Worm (Caenorhabditis elegans) whole organism, L1 larva: Measurements from ENCODE around the gene arrd-6.

Experiments
- C16A3.4 ChIP-seq: fragments of 150-350 bp; optimal IDR thresholded peaks from 2 replicates; lab custom pipeline; 2014; ENCODE audit warnings: missing biosample characterization, missing genetic modification characterization
- C34B4.2 ChIP-seq: sonication (generic microtip); optimal IDR thresholded peaks from 2 replicates; lab custom pipeline; 2017; ENCODE audit warnings: mild to moderate bottlenecking, missing genetic modification characterization, missing compliant biosample characterization
- F16B12.6 ChIP-seq: fragments of 150-350 bp; optimal IDR thresholded peaks from 2 replicates; lab custom pipeline; 2014; ENCODE audit warnings: missing biosample characterization, missing genetic modification characterization
- alr-1 ChIP-seq: fragments of 200-800 bp; sonication (Bioruptor generic); optimal IDR thresholded peaks from 2 replicates; lab custom pipeline; 2018; ENCODE audit warnings: borderline replicate concordance, mild to moderate bottlenecking, missing genetic modification characterization, missing compliant biosample characterization
- ceh-63 ChIP-seq: fragments of 200-800 bp; sonication (Bioruptor generic); optimal IDR thresholded peaks from 2 replicates; lab custom pipeline; 2018; ENCODE audit warnings: mild to moderate bottlenecking, missing genetic modification characterization, missing compliant biosample characterization
- ceh-8 ChIP-seq: fragments of 200-800 bp; sonication (Bioruptor generic); optimal IDR thresholded peaks from 2 replicates; lab custom pipeline; 2018; ENCODE audit warnings: mild to moderate bottlenecking, missing genetic modification characterization, moderate library complexity, missing compliant biosample characterization
- ceh-82 ChIP-seq, 3 experiments: fragments of 150-350 bp in 1 of 3; sonication (generic microtip) in 2 of 3; optimal IDR thresholded peaks; 2 replicates each; lab custom pipeline; 2014 to 2017; ENCODE audit warnings: missing biosample characterization in 3 of 3, missing genetic modification characterization in 3 of 3
- ceh-90 ChIP-seq: sonication (generic microtip); optimal IDR thresholded peaks from 2 replicates; lab custom pipeline; 2016; ENCODE audit warnings: missing genetic modification characterization, missing compliant biosample characterization
- dpl-1 ChIP-seq, 3 experiments: fragments of 150-350 bp in 2 of 3; sonication (generic microtip) in 1 of 3; optimal IDR thresholded peaks; 2 replicates each; lab custom pipeline; 2014 to 2017; ENCODE audit warnings: missing biosample characterization in 3 of 3, missing genetic modification characterization in 3 of 3, missing genetic modification reagents in 3 of 3
- dsc-1 ChIP-seq: sonication (generic microtip); optimal IDR thresholded peaks from 2 replicates; lab custom pipeline; 2016; ENCODE audit warnings: mild to moderate bottlenecking, missing genetic modification characterization, missing compliant biosample characterization
- efl-1 ChIP-seq, 4 experiments: fragments of 150-350 bp; optimal IDR thresholded peaks in 3 of 4; peaks in 1 of 4; 1 replicate in 1 of 4; 2 replicates in 3 of 4; lab custom pipeline; 2014; ENCODE audit warnings: missing biosample characterization in 2 of 4, missing genetic modification characterization in 2 of 4, missing genetic modification reagents in 2 of 4
- egl-13 ChIP-seq: sonication (generic microtip); optimal IDR thresholded peaks from 2 replicates; lab custom pipeline; 2016; ENCODE audit warnings: missing genotype, missing genetic modification reagents, missing genetic modification characterization, missing compliant biosample characterization
- egl-27 ChIP-seq, 2 experiments: fragments of 150-350 bp in 1 of 2; sonication (generic microtip); optimal IDR thresholded peaks; 3 replicates each; lab custom pipeline; 2017 to 2018; ENCODE audit warnings: missing biosample characterization in 2 of 2, missing genetic modification characterization in 2 of 2, missing genetic modification reagents in 2 of 2
- elt-3 ChIP-seq, 6 experiments: fragments of 150-350 bp in 1 of 6; sonication (generic microtip); optimal IDR thresholded peaks; 2 replicates each; lab custom pipeline; 2017 to 2018; ENCODE audit warnings: missing biosample characterization in 6 of 6, missing genetic modification characterization in 6 of 6, inconsistent platforms in 1 of 6
- ets-5 ChIP-seq: fragments of 200-800 bp; sonication (Bioruptor generic); IDR thresholded peaks from 2 replicates; pipeline ENCODE4 v1.3.6; 2022; ENCODE audit warnings: missing genetic modification characterization, missing compliant biosample characterization
- fkh-4 ChIP-seq: sonication (generic microtip); optimal IDR thresholded peaks from 2 replicates; lab custom pipeline; 2016; ENCODE audit warnings: missing compliant biosample characterization, missing genetic modification characterization, borderline replicate concordance
- fos-1 ChIP-seq: fragments of 150-350 bp; optimal IDR thresholded peaks from 2 replicates; lab custom pipeline; 2014; ENCODE audit warnings: missing biosample characterization, missing genetic modification characterization
- hlh-17 ChIP-seq: fragments of 200-800 bp; sonication (Bioruptor generic); optimal IDR thresholded peaks from 2 replicates; lab custom pipeline; 2018; ENCODE audit warnings: missing genetic modification characterization, mild to moderate bottlenecking, missing compliant biosample characterization, moderate library complexity, borderline replicate concordance
- irx-1 ChIP-seq: sonication (generic microtip); optimal IDR thresholded peaks from 2 replicates; lab custom pipeline; 2016; ENCODE audit warnings: missing genetic modification characterization, missing compliant biosample characterization
- jun-1 ChIP-seq: fragments of 150-350 bp; optimal IDR thresholded peaks from 2 replicates; lab custom pipeline; 2014; ENCODE audit warnings: missing biosample characterization, missing genetic modification reagents, missing genetic modification characterization
- lin-35 ChIP-seq, 2 experiments: fragments of 150-350 bp; optimal IDR thresholded peaks; 2 replicates each; lab custom pipeline; 2014; ENCODE audit warnings: missing biosample characterization in 2 of 2, missing genetic modification characterization in 2 of 2, missing genetic modification reagents in 2 of 2
- lin-39 ChIP-seq: fragments of 150-350 bp; optimal IDR thresholded peaks from 2 replicates; lab custom pipeline; 2014; ENCODE audit warnings: missing biosample characterization, missing genetic modification reagents, missing genetic modification characterization
- lir-3 ChIP-seq: sonication (generic microtip); optimal IDR thresholded peaks from 2 replicates; lab custom pipeline; 2016; ENCODE audit warnings: mild to moderate bottlenecking, missing genetic modification characterization, moderate library complexity, missing compliant biosample characterization; ENCODE audit not compliant: poor library complexity
- lsy-2 ChIP-seq, 2 experiments: fragments of 150-350 bp; optimal IDR thresholded peaks; 2 replicates each; lab custom pipeline; 2014; ENCODE audit warnings: missing biosample characterization in 2 of 2, missing genetic modification characterization in 2 of 2
- mdl-1 ChIP-seq, 2 experiments: fragments of 150-350 bp; optimal IDR thresholded peaks; 2 replicates each; lab custom pipeline; 2014 to 2017; ENCODE audit warnings: missing biosample characterization in 2 of 2, missing genetic modification characterization in 2 of 2, inconsistent platforms in 1 of 2
- nhr-11 ChIP-seq: fragments of 150-350 bp; optimal IDR thresholded peaks from 2 replicates; lab custom pipeline; 2014; ENCODE audit warnings: missing biosample characterization, missing genetic modification characterization
- nhr-19 ChIP-seq: fragments of 200-800 bp; sonication (Bioruptor generic); conservative IDR thresholded peaks from 2 replicates; pipeline ENCODE4 v1.3.6; 2022; ENCODE audit warnings: missing genetic modification characterization, missing compliant biosample characterization
- nhr-20 ChIP-seq: sonication (generic microtip); optimal IDR thresholded peaks from 2 replicates; lab custom pipeline; 2016; ENCODE audit warnings: mild to moderate bottlenecking, missing genetic modification characterization, missing compliant biosample characterization
- nhr-237 ChIP-seq: fragments of 150-350 bp; optimal IDR thresholded peaks from 2 replicates; lab custom pipeline; 2014; ENCODE audit warnings: missing biosample characterization, missing genetic modification characterization
- nhr-28 ChIP-seq: fragments of 150-350 bp; optimal IDR thresholded peaks from 2 replicates; lab custom pipeline; 2014; ENCODE audit warnings: missing biosample characterization, missing genetic modification characterization
- nhr-47 ChIP-seq: sonication (generic microtip); optimal IDR thresholded peaks from 2 replicates; lab custom pipeline; 2016; ENCODE audit warnings: mild to moderate bottlenecking, missing genetic modification characterization, moderate library complexity, missing compliant biosample characterization
- nhr-71 ChIP-seq: sonication (generic microtip); optimal IDR thresholded peaks from 2 replicates; lab custom pipeline; 2016; ENCODE audit warnings: mild to moderate bottlenecking, missing genetic modification characterization, moderate library complexity, missing compliant biosample characterization
- nhr-77 ChIP-seq: fragments of 150-350 bp; optimal IDR thresholded peaks from 2 replicates; lab custom pipeline; 2014; ENCODE audit warnings: missing biosample characterization, missing genetic modification characterization
- nhr-84 ChIP-seq: sonication (generic microtip); optimal IDR thresholded peaks from 2 replicates; lab custom pipeline; 2017; ENCODE audit warnings: missing biosample characterization, missing genetic modification characterization
- nhr-85 ChIP-seq: sonication (generic microtip); peaks from one replicate; lab custom pipeline; 2016; ENCODE audit warnings: missing genetic modification characterization, inconsistent platforms, missing compliant biosample characterization
- nhr-90 ChIP-seq: sonication (generic microtip); optimal IDR thresholded peaks from 2 replicates; lab custom pipeline; 2016; ENCODE audit warnings: mild to moderate bottlenecking, missing genetic modification characterization, missing compliant biosample characterization; ENCODE audit not compliant: poor library complexity
- pag-3 ChIP-seq: sonication (generic microtip); optimal IDR thresholded peaks from 2 replicates; lab custom pipeline; 2017; ENCODE audit warnings: missing genetic modification characterization, mild to moderate bottlenecking, missing compliant biosample characterization, antibody characterized with exemption, borderline replicate concordance; ENCODE audit not compliant: insufficient read depth
- pqm-1 ChIP-seq: sonication (generic microtip); optimal IDR thresholded peaks from 3 replicates; lab custom pipeline; 2017; ENCODE audit warnings: missing biosample characterization, missing genetic modification characterization
- rnt-1 ChIP-seq: sonication (generic microtip); optimal IDR thresholded peaks from 2 replicates; lab custom pipeline; 2016; ENCODE audit warnings: mild to moderate bottlenecking, missing genetic modification characterization, moderate library complexity, missing compliant biosample characterization
- snpc-4 ChIP-seq: fragments of 150-350 bp; optimal IDR thresholded peaks from 2 replicates; lab custom pipeline; 2014; ENCODE audit warnings: missing biosample characterization, missing genetic modification characterization
- sptf-1 ChIP-seq: fragments of 150-350 bp; optimal IDR thresholded peaks from 2 replicates; lab custom pipeline; 2014; ENCODE audit warnings: missing biosample characterization, missing genetic modification characterization
- sup-37 ChIP-seq: fragments of 200-800 bp; sonication (Bioruptor generic); optimal IDR thresholded peaks from 2 replicates; lab custom pipeline; 2018; ENCODE audit warnings: mild to moderate bottlenecking, missing genetic modification characterization, missing compliant biosample characterization
- swsn-7 ChIP-seq: sonication (generic microtip); optimal IDR thresholded peaks from 2 replicates; lab custom pipeline; 2016; ENCODE audit warnings: missing genetic modification characterization, missing compliant biosample characterization
- unc-86 ChIP-seq: sonication (generic microtip); optimal IDR thresholded peaks from 2 replicates; lab custom pipeline; 2016; ENCODE audit warnings: missing genetic modification characterization, missing compliant biosample characterization
- unc-98 ChIP-seq: fragments of 200-800 bp; sonication (Bioruptor generic); IDR thresholded peaks from 2 replicates; pipeline ENCODE4 v1.3.6; 2022; ENCODE audit warnings: missing genetic modification characterization, missing compliant biosample characterization
- xbp-1 ChIP-seq: sonication (generic microtip); optimal IDR thresholded peaks from 2 replicates; lab custom pipeline; 2016; ENCODE audit warnings: missing genetic modification characterization, missing compliant biosample characterization
- zag-1 ChIP-seq: fragments of 150-350 bp; optimal IDR thresholded peaks from 2 replicates; lab custom pipeline; 2014; ENCODE audit warnings: missing biosample characterization, missing genetic modification characterization
- ztf-4 ChIP-seq: fragments of 150-350 bp; optimal IDR thresholded peaks from 2 replicates; lab custom pipeline; 2014; ENCODE audit warnings: missing biosample characterization, missing genetic modification characterization

The arrd-6 gene

DNA sequence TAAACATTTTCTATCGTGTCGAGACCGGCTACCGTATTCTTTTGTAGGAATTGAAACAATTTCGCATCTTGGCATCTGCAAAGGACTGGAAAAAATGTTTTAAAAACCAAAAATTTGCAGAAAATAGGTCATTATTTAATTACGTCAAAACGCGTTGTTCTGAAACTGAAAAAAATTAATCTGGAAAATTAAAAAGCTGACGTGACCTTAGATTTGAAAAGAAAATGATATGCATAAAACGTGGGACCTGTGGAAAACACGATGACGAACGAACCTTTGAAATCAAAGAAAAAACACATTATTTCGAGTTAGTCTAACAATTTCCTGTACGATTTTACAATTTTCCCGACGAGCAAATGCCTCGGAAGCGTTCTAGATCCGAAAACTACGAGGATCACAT is 38.4 kb upstream of the arrd-6 start, which contains the start of gene C09H10.9:
C09H10.9 (plus strand) TSS at position 301 of the 400 bp plus-strand sequence.
- no peak for TF ChIP-seq nhr-84
- TF ChIP-seq C34B4.2 (tag; lab: Kevin White, UChicago), result no peak
- TF ChIP-seq ceh-8 (GFP tag; lab: Kevin White, UChicago), result no peak
- no peak for TF ChIP-seq alr-1
- TF ChIP-seq zag-1 (tag; lab: Kevin White, UChicago), result no peak
- no peak for TF ChIP-seq xbp-1
- no peak for TF ChIP-seq snpc-4 (tag; lab: Kevin White, UChicago)

- TF ChIP-seq fkh-4 (tag; lab: Kevin White, UChicago) (no peak), lsy-2 (tag; optimal IDR thresholded peaks at IDR 0.05; lab: Kevin White, UChicago) (peak; percentile 54 to 86), nhr-11 (tag; lab: Kevin White, UChicago) (no peak), egl-13 (no peak), ceh-82 (tag; optimal IDR thresholded peaks at IDR 0.05; lab: Kevin White, UChicago) (no peak), zag-1 (tag; lab: Kevin White, UChicago) (no peak), ceh-63 (GFP tag; lab: Kevin White, UChicago) (no peak), unc-86 (tag; lab: Kevin White, UChicago) (no peak), elt-3 (tag; optimal IDR thresholded peaks at IDR 0.05; lab: Kevin White, UChicago) (no peak), dsc-1 (tag; lab: Kevin White, UChicago) (no peak), mdl-1 (tag; optimal IDR thresholded peaks at IDR 0.05; lab: Kevin White, UChicago) (no peak), swsn-7 (no peak), nhr-28 (tag; lab: Kevin White, UChicago) (no peak), fos-1 (tag; lab: Kevin White, UChicago) (no peak), nhr-237 (tag; lab: Kevin White, UChicago) (no peak), alr-1 (no peak), pag-3 (tag; lab: Kevin White, UChicago) (no peak), C34B4.2 (tag; lab: Kevin White, UChicago) (no peak), ztf-4 (tag; lab: Kevin White, UChicago) (no peak), lin-39 (no peak), egl-27 (tag; optimal IDR thresholded peaks at IDR 0.05; lab: Kevin White, UChicago) (no peak), hlh-17 (GFP tag; lab: Kevin White, UChicago) (no peak), irx-1 (tag; lab: Kevin White, UChicago) (no peak), jun-1 (tag; lab: Kevin White, UChicago) (no peak), unc-98 (GFP tag; lab: Robert Waterston, UW) (no peak), lir-3 (tag; lab: Kevin White, UChicago) (no peak), nhr-19 (no peak), nhr-71 (tag; lab: Kevin White, UChicago) (no peak), nhr-77 (tag; lab: Kevin White, UChicago) (no peak), ceh-90 (tag; lab: Kevin White, UChicago) (no peak), ets-5 (no peak), pqm-1 (tag; lab: Kevin White, UChicago) (no peak), F16B12.6 (tag; lab: Kevin White, UChicago) (peak; percentile 57), nhr-47 (no peak), sup-37 (GFP tag; lab: Kevin White, UChicago) (no peak), sptf-1 (tag; lab: Kevin White, UChicago) (no peak), C16A3.4 (tag; lab: Kevin White, UChicago) (no peak), lin-35 (GFP tag; optimal IDR thresholded peaks at IDR 0.05; lab: Kevin White, UChicago) (peak; percentile 54 to 80), nhr-20 (no peak), nhr-85 (peak; percentile 47), snpc-4 (tag; lab: Kevin White, UChicago) (no peak), dpl-1 (GFP tag; optimal IDR thresholded peaks at IDR 0.05; lab: Kevin White, UChicago) (peak; percentile 46 to 76 (median 71)), rnt-1 (tag; lab: Kevin White, UChicago) (no peak), nhr-90 (tag; lab: Kevin White, UChicago) (peak; percentile 6), efl-1 (optimal IDR thresholded peaks at IDR 0.05; lab: Kevin White, UChicago) (peak; percentile 72 to 92), efl-1 (GFP tag; optimal IDR thresholded peaks at IDR 0.05 in 1 of 2; lab: Kevin White, UChicago) (peak; percentile 72 to 96)
- TF ChIP-seq, all 84 proteins: peak for 7
Measured at ce11 chrII:11105981-11106711, 36.4 kb upstream of the arrd-6 start, which contains the start of gene nasp-1. TSS of gene nasp-1 (plus strand) at chrII:11106612.
